Fruit fly (Drosophila melanogaster): ENCODE measurements around the gene CG2003.

Gene CG2003

DNA sequence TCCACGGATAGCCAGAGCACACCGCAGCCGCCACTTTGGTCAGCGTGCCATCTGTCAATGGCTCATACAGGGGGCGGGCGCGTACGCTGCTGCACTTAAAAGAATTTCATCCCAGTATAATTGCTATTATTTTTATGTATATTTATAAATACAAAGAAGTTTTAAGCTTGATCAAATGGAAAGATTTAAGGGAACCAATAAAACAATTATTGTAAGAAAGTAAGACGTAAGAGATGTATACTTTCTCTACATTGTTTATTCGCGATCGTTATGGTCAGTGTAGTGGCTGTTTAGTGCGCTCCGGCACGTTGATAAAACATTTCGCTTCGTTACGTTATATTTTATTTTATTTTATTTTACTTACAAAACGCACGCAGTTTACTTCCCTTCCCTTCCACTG is 13.9 kb downstream of the CG2003 start:
- peak; percentile 46 for TF ChIP-seq h (GFP tag; optimal IDR thresholded peaks at IDR 0.05)
- no peak for TF ChIP-seq Hnf4 (GFP tag; optimal IDR thresholded peaks at IDR 0.05)
- TF ChIP-seq dmrt93B (GFP tag; optimal IDR thresholded peaks at IDR 0.05): peak; percentile 8
- TF ChIP-seq psq (GFP tag; optimal IDR thresholded peaks at IDR 0.05): peak; percentile 20
- TF ChIP-seq Mio (GFP tag; optimal IDR thresholded peaks at IDR 0.05): no peak
- TF ChIP-seq jim (GFP tag; optimal IDR thresholded peaks at IDR 0.05): no peak
- TF ChIP-seq Dif (GFP tag; optimal IDR thresholded peaks at IDR 0.05; ENCODE audit: partially characterized antibody): no peak
- peak; percentile 16 for TF ChIP-seq rgr (GFP tag; optimal IDR thresholded peaks at IDR 0.05)
- no peak for TF ChIP-seq Dfd (GFP tag; optimal IDR thresholded peaks at IDR 0.05)
- TF ChIP-seq CG32264 (GFP tag; optimal IDR thresholded peaks at IDR 0.05): no peak
- no peak for TF ChIP-seq Myc (optimal IDR thresholded peaks at IDR 0.05)
- peak; percentile 40 for TF ChIP-seq Sp1 (GFP tag; optimal IDR thresholded peaks at IDR 0.05)
- no peak for TF ChIP-seq brk (GFP tag; optimal IDR thresholded peaks at IDR 0.05)
- TF ChIP-seq usp (GFP tag; optimal IDR thresholded peaks at IDR 0.05): no peak
- TF ChIP-seq lola (GFP tag; optimal IDR thresholded peaks at IDR 0.05): no peak
- TF ChIP-seq dsf (GFP tag; optimal IDR thresholded peaks at IDR 0.05; ENCODE audit: borderline replicate concordance): no peak
- TF ChIP-seq CrebA (GFP tag; optimal IDR thresholded peaks at IDR 0.05; ENCODE audit: borderline replicate concordance): no peak
- TF ChIP-seq HLH106 (tag; optimal IDR thresholded peaks at IDR 0.05): peak; percentile 46
- TF ChIP-seq Hr78 (GFP tag; optimal IDR thresholded peaks at IDR 0.05): no peak
- TF ChIP-seq Rel (GFP tag; optimal IDR thresholded peaks at IDR 0.05): no peak
- no peak for TF ChIP-seq Rel (tag; optimal IDR thresholded peaks at IDR 0.05)
- no peak for TF ChIP-seq CG9705 (GFP tag; optimal IDR thresholded peaks at IDR 0.05)
- TF ChIP-seq sage (GFP tag; optimal IDR thresholded peaks at IDR 0.05): no peak
- peak; percentile 30 for TF ChIP-seq OdsH (GFP tag; optimal IDR thresholded peaks at IDR 0.05)
- no peak for TF ChIP-seq woc (GFP tag; optimal IDR thresholded peaks at IDR 0.05)
- no peak for TF ChIP-seq br (GFP tag; optimal IDR thresholded peaks at IDR 0.05)
- TF ChIP-seq tai (GFP tag; optimal IDR thresholded peaks at IDR 0.05): no peak
- TF ChIP-seq fru (GFP tag; optimal IDR thresholded peaks at IDR 0.05): peak; percentile 29
- peak in 1 of 2 experiments; percentile 42 for TF ChIP-seq foxo (GFP tag; optimal IDR thresholded peaks at IDR 0.05)
- TF ChIP-seq dl (GFP tag; optimal IDR thresholded peaks at IDR 0.05; ENCODE audit: insufficient read depth in 1 of 2, partially characterized antibody in 2 of 2): no peak
- TF ChIP-seq Abd-B (GFP tag; optimal IDR thresholded peaks at IDR 0.05): no peak

- no peak for TF ChIP-seq Dfd (GFP tag; optimal IDR thresholded peaks at IDR 0.05)
- no peak for TF ChIP-seq sage (GFP tag; optimal IDR thresholded peaks at IDR 0.05)
- no peak for TF ChIP-seq foxo (GFP tag; optimal IDR thresholded peaks at IDR 0.05)
- TF ChIP-seq woc (GFP tag; optimal IDR thresholded peaks at IDR 0.05): no peak
- TF ChIP-seq CG9705 (GFP tag; optimal IDR thresholded peaks at IDR 0.05): no peak
- TF ChIP-seq tai (GFP tag; optimal IDR thresholded peaks at IDR 0.05): no peak
- TF ChIP-seq sv (GFP tag; optimal IDR thresholded peaks at IDR 0.05): no peak
- no peak for TF ChIP-seq Hr83 (GFP tag; optimal IDR thresholded peaks at IDR 0.05; ENCODE audit: poor library complexity, severe bottlenecking)
- TF ChIP-seq jim (GFP tag; optimal IDR thresholded peaks at IDR 0.05): no peak
- no peak for TF ChIP-seq Sp1 (GFP tag; optimal IDR thresholded peaks at IDR 0.05)
- no peak for TF ChIP-seq Rel (GFP tag; optimal IDR thresholded peaks at IDR 0.05)
- no peak for TF ChIP-seq Rel (tag; optimal IDR thresholded peaks at IDR 0.05)
- no peak for TF ChIP-seq dmrt93B (GFP tag; optimal IDR thresholded peaks at IDR 0.05)
- no peak for TF ChIP-seq Abd-B (GFP tag; optimal IDR thresholded peaks at IDR 0.05)
- no peak for TF ChIP-seq GATAd (GFP tag; optimal IDR thresholded peaks at IDR 0.05)
- TF ChIP-seq rgr (GFP tag; optimal IDR thresholded peaks at IDR 0.05): no peak
- TF ChIP-seq OdsH (GFP tag; optimal IDR thresholded peaks at IDR 0.05): no peak
Measured at dm6 chr3R:32006330-32006729, 28.4 kb downstream of the CG2003 start.

dm6 chr3R:32015400-32016215 is 37.7 kb downstream of the CG2003 start, which contains the start of gene heph:
Gene heph (minus strand): TSS chr3R:32015520.
- TF ChIP-seq ey (GFP tag; optimal IDR thresholded peaks at IDR 0.05): no peak
- no peak for TF ChIP-seq dl (GFP tag; optimal IDR thresholded peaks at IDR 0.05; ENCODE audit: insufficient read depth in 1 of 2, partially characterized antibody in 2 of 2)
- no peak for TF ChIP-seq N (GFP tag; optimal IDR thresholded peaks at IDR 0.05)
- no peak for TF ChIP-seq h (GFP tag; optimal IDR thresholded peaks at IDR 0.05)
- TF ChIP-seq jim (GFP tag; optimal IDR thresholded peaks at IDR 0.05): no peak
- TF ChIP-seq CrebA (GFP tag; optimal IDR thresholded peaks at IDR 0.05; ENCODE audit: borderline replicate concordance): no peak
- TF ChIP-seq OdsH (GFP tag; optimal IDR thresholded peaks at IDR 0.05): no peak
- TF ChIP-seq brk (GFP tag; optimal IDR thresholded peaks at IDR 0.05): no peak
- no peak for TF ChIP-seq foxo (GFP tag; optimal IDR thresholded peaks at IDR 0.05)
- no peak for TF ChIP-seq sv (GFP tag; optimal IDR thresholded peaks at IDR 0.05)
- TF ChIP-seq pan (optimal IDR thresholded peaks at IDR 0.05): no peak
- TF ChIP-seq psq (GFP tag; optimal IDR thresholded peaks at IDR 0.05): no peak
- no peak for TF ChIP-seq rgr (GFP tag; optimal IDR thresholded peaks at IDR 0.05)

Measured in whole organism, wandering third instar larva.